Comparison of ENCODE assay signal across 3 fruit fly cellular contexts in the genomic region with DNA sequence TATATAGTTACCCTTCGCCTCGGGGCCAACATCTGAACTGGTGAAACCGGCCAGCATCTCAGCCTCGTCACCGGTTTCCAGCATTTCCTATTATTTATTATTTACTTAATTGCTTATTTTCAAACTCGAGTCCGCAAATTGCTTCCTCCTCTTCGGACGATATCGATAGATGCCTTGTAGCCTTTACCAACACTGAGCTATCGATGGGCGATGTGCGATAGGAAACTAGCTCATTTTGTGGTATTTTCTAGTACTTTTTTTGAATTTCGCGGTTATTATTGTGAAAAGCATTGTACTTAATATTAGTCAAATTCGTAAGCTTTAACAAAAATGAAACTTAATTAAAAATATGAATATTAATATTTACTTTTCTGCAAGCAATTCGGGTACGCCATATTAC.
TF ChIP-seq lines count a peak whose summit lies in the region.

A gene (minus strand): TSS at position 177 of the 400 bp plus-strand sequence.

- TF ChIP-seq CTCF in whole organism, embryonic (GFP tag; optimal IDR thresholded peaks at IDR 0.05; lab: Kevin White, UChicago) = no peak

TF ChIP-seq in whole organism, adult, 20 proteins besides CTCF, POLR2A, EP300 and RAD21:
- peak; percentile 13 for TF ChIP-seq pad (GFP tag; optimal IDR thresholded peaks at IDR 0.05; lab: Kevin White, UChicago)
- peak; percentile 13 for TF ChIP-seq bab1 (GFP tag; optimal IDR thresholded peaks at IDR 0.05; lab: Kevin White, UChicago)
- TF ChIP-seq Crg-1 (GFP tag; optimal IDR thresholded peaks at IDR 0.05; lab: Kevin White, UChicago) = no peak
- peak; percentile 49 for TF ChIP-seq kay (GFP tag; lab: Kevin White, UChicago; ENCODE audit: borderline replicate concordance)
- peak; percentile 35 for TF ChIP-seq toe (GFP tag; optimal IDR thresholded peaks at IDR 0.05; lab: Kevin White, UChicago)
- TF ChIP-seq cic (GFP tag; optimal IDR thresholded peaks at IDR 0.05; lab: Kevin White, UChicago) = no peak

TF ChIP-seq in whole organism, embryonic, 481 proteins besides CTCF, POLR2A, EP300 and RAD21 (continues in another document):
- TF ChIP-seq Dref (GFP tag; IDR thresholded peaks at IDR 0.05; lab: Robert Waterston, UW) = peak; percentile 85
- TF ChIP-seq prd (optimal IDR thresholded peaks at IDR 0.05; lab: Kevin White, UChicago) = no peak
- TF ChIP-seq prd (GFP tag; IDR thresholded peaks at IDR 0.05; lab: Robert Waterston, UW) = no peak
- peak; percentile 76 for TF ChIP-seq knrl (GFP tag; IDR thresholded peaks at IDR 0.05; lab: Robert Waterston, UW; ENCODE audit: partially characterized antibody)
- TF ChIP-seq CG17359 (tag; optimal IDR thresholded peaks at IDR 0.05; lab: Kevin White, UChicago) = no peak
- TF ChIP-seq Opbp (GFP tag; IDR thresholded peaks at IDR 0.05; lab: Robert Waterston, UW; ENCODE audit: partially characterized antibody) = peak; percentile 84
- 0 out of 3 replicates have a peak, but pooled peaks have one; percentile 49 for TF ChIP-seq mld (GFP tag; IDR thresholded peaks at IDR 0.05; lab: Robert Waterston, UW; ENCODE audit: partially characterized antibody)
- no peak for TF ChIP-seq gem (tag; optimal IDR thresholded peaks at IDR 0.05; lab: Kevin White, UChicago)
- TF ChIP-seq Dbx (GFP tag; IDR thresholded peaks at IDR 0.05; lab: Robert Waterston, UW) = 0 out of 3 replicates have a peak, but pooled peaks have one; percentile 51
- no peak for TF ChIP-seq btn (GFP tag; optimal IDR thresholded peaks at IDR 0.05; lab: Kevin White, UChicago)
- peak; percentile 94 for TF ChIP-seq bbx (GFP tag; IDR thresholded peaks at IDR 0.05; lab: Robert Waterston, UW; ENCODE audit: partially characterized antibody)
- peak; percentile 71 for TF ChIP-seq MBD-R2 (GFP tag; IDR thresholded peaks at IDR 0.05; lab: Robert Waterston, UW)
- no peak for TF ChIP-seq CG15011 (GFP tag; optimal IDR thresholded peaks at IDR 0.05; lab: Kevin White, UChicago)
- peak; percentile 19 for TF ChIP-seq CG1647 (GFP tag; optimal IDR thresholded peaks at IDR 0.05; lab: Kevin White, UChicago)
- TF ChIP-seq kni (GFP tag; optimal IDR thresholded peaks at IDR 0.05; lab: Kevin White, UChicago) = no peak
- no peak for TF ChIP-seq Dip2 (GFP tag; IDR thresholded peaks at IDR 0.05; lab: Robert Waterston, UW)
- TF ChIP-seq nerfin-2 (GFP tag; IDR thresholded peaks at IDR 0.05; lab: Robert Waterston, UW; ENCODE audit: partially characterized antibody) = peak; percentile 69; the same call in 1 of the 2 replicates
- no peak for TF ChIP-seq CG13894 (tag; optimal IDR thresholded peaks at IDR 0.05; lab: Kevin White, UChicago)
- TF ChIP-seq aop (GFP tag; IDR thresholded peaks at IDR 0.05; lab: Robert Waterston, UW) = no peak
- peak; percentile 52 for TF ChIP-seq tna (GFP tag; IDR thresholded peaks at IDR 0.05; lab: Robert Waterston, UW; ENCODE audit: partially characterized antibody)
- TF ChIP-seq BEAF-32 (GFP tag; optimal IDR thresholded peaks at IDR 0.05; lab: Kevin White, UChicago) = peak; percentile 75
- TF ChIP-seq CG7963 (GFP tag; IDR thresholded peaks at IDR 0.05; lab: Robert Waterston, UW; ENCODE audit: partially characterized antibody) = peak; percentile 72; the same call in 2 of the 3 replicates
- TF ChIP-seq CG10267 (tag; optimal IDR thresholded peaks at IDR 0.05; lab: Kevin White, UChicago) = peak; percentile 96
- TF ChIP-seq cad (GFP tag; optimal IDR thresholded peaks at IDR 0.05; lab: Kevin White, UChicago) = no peak
- peak; percentile 40 for TF ChIP-seq CG7987 (GFP tag; optimal IDR thresholded peaks at IDR 0.05; lab: Kevin White, UChicago)
- peak; percentile 7 for TF ChIP-seq Dad (GFP tag; optimal IDR thresholded peaks at IDR 0.05; lab: Kevin White, UChicago)
- peak; percentile 28 for TF ChIP-seq trem (tag; optimal IDR thresholded peaks at IDR 0.05; lab: Kevin White, UChicago)
- TF ChIP-seq E2f2 (GFP tag; IDR thresholded peaks at IDR 0.05; lab: Robert Waterston, UW) = peak; percentile 98
- peak; percentile 42 for TF ChIP-seq phol (tag; optimal IDR thresholded peaks at IDR 0.05; lab: Kevin White, UChicago)
- TF ChIP-seq CG33213 (GFP tag; optimal IDR thresholded peaks at IDR 0.05; lab: Kevin White, UChicago) = peak; percentile 3
- peak; percentile 65 for TF ChIP-seq Med (GFP tag; lab: Kevin White, UChicago)
- TF ChIP-seq CG7745 (tag; optimal IDR thresholded peaks at IDR 0.05; lab: Kevin White, UChicago) = no peak
- TF ChIP-seq zen (tag; optimal IDR thresholded peaks at IDR 0.05; lab: Kevin White, UChicago) = peak; percentile 63
- TF ChIP-seq Ets97D (GFP tag; optimal IDR thresholded peaks at IDR 0.05; lab: Kevin White, UChicago) = peak; percentile 73
- peak; percentile 30; the same call in 1 of the 2 replicates for TF ChIP-seq CG9932 (GFP tag; IDR thresholded peaks at IDR 0.05; lab: Robert Waterston, UW)
- no peak for TF ChIP-seq CG31224 (GFP tag; IDR thresholded peaks at IDR 0.05; lab: Robert Waterston, UW)
- TF ChIP-seq pzg (GFP tag; optimal IDR thresholded peaks at IDR 0.05; lab: Kevin White, UChicago) = peak; percentile 90
- TF ChIP-seq CG15514 (GFP tag; optimal IDR thresholded peaks at IDR 0.05; lab: Kevin White, UChicago) = peak; percentile 98

TF ChIP-seq in whole organism, prepupa, 60 proteins besides CTCF, POLR2A, EP300 and RAD21:
- TF ChIP-seq topi (GFP tag; optimal IDR thresholded peaks at IDR 0.05; lab: Kevin White, UChicago) (peak; percentile 11), CG6792 (GFP tag; optimal IDR thresholded peaks at IDR 0.05; lab: Kevin White, UChicago) (no peak), fkh (GFP tag; optimal IDR thresholded peaks at IDR 0.05; lab: Kevin White, UChicago) (peak; percentile 73)
